Worm (Caenorhabditis elegans) whole organism, L1 larva: ENCODE results near the gene gcy-32.

Experiments used
- C04F5.9 ChIP-seq: sonication (generic microtip); optimal IDR thresholded peaks from 2 replicates; lab custom pipeline; 2016; ENCODE audit warnings: missing genetic modification characterization, missing compliant biosample characterization
- C34B4.2 ChIP-seq: sonication (generic microtip); optimal IDR thresholded peaks from 2 replicates; lab custom pipeline; 2017; ENCODE audit warnings: mild to moderate bottlenecking, missing genetic modification characterization, missing compliant biosample characterization
- aly-2 ChIP-seq: fragments of 150-350 bp; optimal IDR thresholded peaks from 2 replicates; lab custom pipeline; 2014; ENCODE audit warnings: missing biosample characterization, missing genetic modification characterization
- blmp-1 ChIP-seq: fragments of 150-350 bp; optimal IDR thresholded peaks from 2 replicates; lab custom pipeline; 2014; ENCODE audit warnings: missing biosample characterization, missing genetic modification characterization
- ceh-63 ChIP-seq: fragments of 200-800 bp; sonication (Bioruptor generic); optimal IDR thresholded peaks from 2 replicates; lab custom pipeline; 2018; ENCODE audit warnings: mild to moderate bottlenecking, missing genetic modification characterization, missing compliant biosample characterization
- ceh-88 ChIP-seq: fragments of 200-800 bp; sonication (Bioruptor generic); IDR thresholded peaks from 2 replicates; pipeline ENCODE4 v1.3.6; 2022; ENCODE audit warnings: missing genetic modification characterization, missing compliant biosample characterization
- efl-3 ChIP-seq: fragments of 200-800 bp; sonication (Bioruptor generic); optimal IDR thresholded peaks from 2 replicates; lab custom pipeline; 2018; ENCODE audit warnings: mild to moderate bottlenecking, missing genetic modification characterization, missing compliant biosample characterization
- egl-13 ChIP-seq: sonication (generic microtip); optimal IDR thresholded peaks from 2 replicates; lab custom pipeline; 2016; ENCODE audit warnings: missing genotype, missing genetic modification reagents, missing genetic modification characterization, missing compliant biosample characterization
- egl-27 ChIP-seq, 2 experiments: fragments of 150-350 bp in 1 of 2; sonication (generic microtip); optimal IDR thresholded peaks; 3 replicates each; lab custom pipeline; 2017 to 2018; ENCODE audit warnings: missing biosample characterization in 2 of 2, missing genetic modification characterization in 2 of 2, missing genetic modification reagents in 2 of 2
- elt-2 ChIP-seq: sonication (generic microtip); optimal IDR thresholded peaks from 2 replicates; lab custom pipeline; 2016; ENCODE audit warnings: missing genetic modification characterization, mild to moderate bottlenecking, inconsistent platforms, missing compliant biosample characterization, missing genetic modification reagents
- elt-3 ChIP-seq, 6 experiments: fragments of 150-350 bp in 1 of 6; sonication (generic microtip); optimal IDR thresholded peaks; 2 replicates each; lab custom pipeline; 2017 to 2018; ENCODE audit warnings: missing biosample characterization in 6 of 6, missing genetic modification characterization in 6 of 6, inconsistent platforms in 1 of 6
- ets-5 ChIP-seq: fragments of 200-800 bp; sonication (Bioruptor generic); IDR thresholded peaks from 2 replicates; pipeline ENCODE4 v1.3.6; 2022; ENCODE audit warnings: missing genetic modification characterization, missing compliant biosample characterization
- fkh-10 ChIP-seq: sonication (generic microtip); optimal IDR thresholded peaks from 2 replicates; lab custom pipeline; 2017; ENCODE audit warnings: missing biosample characterization, missing genetic modification reagents, missing genetic modification characterization
- fos-1 ChIP-seq: fragments of 150-350 bp; optimal IDR thresholded peaks from 2 replicates; lab custom pipeline; 2014; ENCODE audit warnings: missing biosample characterization, missing genetic modification characterization
- grh-1 ChIP-seq: fragments of 200-800 bp; sonication (Bioruptor generic); IDR thresholded peaks from 2 replicates; pipeline ENCODE4 v1.3.6; 2022; ENCODE audit warnings: missing genetic modification reagents, missing genetic modification characterization, missing compliant biosample characterization
- hlh-17 ChIP-seq: fragments of 200-800 bp; sonication (Bioruptor generic); optimal IDR thresholded peaks from 2 replicates; lab custom pipeline; 2018; ENCODE audit warnings: missing genetic modification characterization, mild to moderate bottlenecking, missing compliant biosample characterization, moderate library complexity, borderline replicate concordance
- hpl-2 ChIP-seq: fragments of 150-350 bp; optimal IDR thresholded peaks from 2 replicates; lab custom pipeline; 2014; ENCODE audit warnings: missing biosample characterization, missing genetic modification reagents, missing genetic modification characterization
- isw-1 ChIP-seq: fragments of 200-800 bp; sonication (Bioruptor generic); IDR thresholded peaks from 2 replicates; pipeline ENCODE4 v1.3.6; 2022; ENCODE audit warnings: missing genetic modification characterization, missing compliant biosample characterization
- jun-1 ChIP-seq: fragments of 150-350 bp; optimal IDR thresholded peaks from 2 replicates; lab custom pipeline; 2014; ENCODE audit warnings: missing biosample characterization, missing genetic modification reagents, missing genetic modification characterization
- lin-13 ChIP-seq: fragments of 150-350 bp; optimal IDR thresholded peaks from 2 replicates; lab custom pipeline; 2014; ENCODE audit warnings: missing biosample characterization, missing genetic modification reagents, missing genetic modification characterization
- lin-14 ChIP-seq: fragments of 200-800 bp; sonication (Bioruptor generic); optimal IDR thresholded peaks from 2 replicates; lab custom pipeline; 2018; ENCODE audit warnings: mild to moderate bottlenecking, missing genetic modification characterization, moderate library complexity, missing compliant biosample characterization
- lin-15B ChIP-seq: fragments of 150-350 bp; sonication (generic microtip); optimal IDR thresholded peaks from 3 replicates; lab custom pipeline; 2014; ENCODE audit warnings: missing biosample characterization, missing genetic modification characterization
- lin-35 ChIP-seq, 2 experiments: fragments of 150-350 bp; optimal IDR thresholded peaks; 2 replicates each; lab custom pipeline; 2014; ENCODE audit warnings: missing biosample characterization in 2 of 2, missing genetic modification characterization in 2 of 2, missing genetic modification reagents in 2 of 2
- lsy-2 ChIP-seq, 2 experiments: fragments of 150-350 bp; optimal IDR thresholded peaks; 2 replicates each; lab custom pipeline; 2014; ENCODE audit warnings: missing biosample characterization in 2 of 2, missing genetic modification characterization in 2 of 2
- mab-9 ChIP-seq: fragments of 200-800 bp; sonication (Bioruptor generic); IDR thresholded peaks from 2 replicates; pipeline ENCODE4 v1.3.6; 2022; ENCODE audit warnings: missing genetic modification reagents, missing genetic modification characterization, missing compliant biosample characterization
- mdl-1 ChIP-seq, 2 experiments: fragments of 150-350 bp; optimal IDR thresholded peaks; 2 replicates each; lab custom pipeline; 2014 to 2017; ENCODE audit warnings: missing biosample characterization in 2 of 2, missing genetic modification characterization in 2 of 2, inconsistent platforms in 1 of 2
- mep-1 ChIP-seq: fragments of 150-350 bp; optimal IDR thresholded peaks from 2 replicates; lab custom pipeline; 2014; ENCODE audit warnings: missing biosample characterization, missing genetic modification characterization
- nhr-11 ChIP-seq: fragments of 150-350 bp; optimal IDR thresholded peaks from 2 replicates; lab custom pipeline; 2014; ENCODE audit warnings: missing biosample characterization, missing genetic modification characterization
- nhr-12 ChIP-seq: sonication (generic microtip); optimal IDR thresholded peaks from 2 replicates; lab custom pipeline; 2017; ENCODE audit warnings: missing biosample characterization, missing genetic modification characterization
- nhr-237 ChIP-seq: fragments of 150-350 bp; optimal IDR thresholded peaks from 2 replicates; lab custom pipeline; 2014; ENCODE audit warnings: missing biosample characterization, missing genetic modification characterization
- nhr-84 ChIP-seq: sonication (generic microtip); optimal IDR thresholded peaks from 2 replicates; lab custom pipeline; 2017; ENCODE audit warnings: missing biosample characterization, missing genetic modification characterization
- nhr-85 ChIP-seq: sonication (generic microtip); peaks from one replicate; lab custom pipeline; 2016; ENCODE audit warnings: missing genetic modification characterization, inconsistent platforms, missing compliant biosample characterization
- nhr-90 ChIP-seq: sonication (generic microtip); optimal IDR thresholded peaks from 2 replicates; lab custom pipeline; 2016; ENCODE audit warnings: mild to moderate bottlenecking, missing genetic modification characterization, missing compliant biosample characterization; ENCODE audit not compliant: poor library complexity
- pag-3 ChIP-seq: sonication (generic microtip); optimal IDR thresholded peaks from 2 replicates; lab custom pipeline; 2017; ENCODE audit warnings: missing genetic modification characterization, mild to moderate bottlenecking, missing compliant biosample characterization, antibody characterized with exemption, borderline replicate concordance; ENCODE audit not compliant: insufficient read depth
- pax-3 ChIP-seq: fragments of 200-800 bp; sonication (Bioruptor generic); optimal IDR thresholded peaks from 2 replicates; lab custom pipeline; 2018; ENCODE audit warnings: mild to moderate bottlenecking, missing genetic modification characterization, moderate library complexity, missing compliant biosample characterization
- rnt-1 ChIP-seq: sonication (generic microtip); optimal IDR thresholded peaks from 2 replicates; lab custom pipeline; 2016; ENCODE audit warnings: mild to moderate bottlenecking, missing genetic modification characterization, moderate library complexity, missing compliant biosample characterization
- skn-1 ChIP-seq: fragments of 150-350 bp; optimal IDR thresholded peaks from 2 replicates; lab custom pipeline; 2014; ENCODE audit warnings: missing biosample characterization, missing genetic modification characterization
- sup-37 ChIP-seq: fragments of 200-800 bp; sonication (Bioruptor generic); optimal IDR thresholded peaks from 2 replicates; lab custom pipeline; 2018; ENCODE audit warnings: mild to moderate bottlenecking, missing genetic modification characterization, missing compliant biosample characterization
- tbx-2 ChIP-seq: sonication (generic microtip); optimal IDR thresholded peaks from 2 replicates; lab custom pipeline; 2016; ENCODE audit warnings: missing genetic modification characterization, missing compliant biosample characterization
- tlp-1 ChIP-seq: fragments of 150-350 bp; optimal IDR thresholded peaks from 2 replicates; lab custom pipeline; 2014; ENCODE audit warnings: missing biosample characterization, missing genetic modification characterization
- unc-130 ChIP-seq: fragments of 150-350 bp; optimal IDR thresholded peaks from 2 replicates; lab custom pipeline; 2017; ENCODE audit warnings: missing biosample characterization, missing genetic modification characterization, inconsistent platforms
- unc-62 ChIP-seq: fragments of 150-350 bp; optimal IDR thresholded peaks from 2 replicates; lab custom pipeline; 2014; ENCODE audit warnings: missing biosample characterization, missing genetic modification reagents, missing genetic modification characterization
- unc-86 ChIP-seq: sonication (generic microtip); optimal IDR thresholded peaks from 2 replicates; lab custom pipeline; 2016; ENCODE audit warnings: missing genetic modification characterization, missing compliant biosample characterization
- zag-1 ChIP-seq: fragments of 150-350 bp; optimal IDR thresholded peaks from 2 replicates; lab custom pipeline; 2014; ENCODE audit warnings: missing biosample characterization, missing genetic modification characterization
- zip-4 ChIP-seq: fragments of 200-800 bp; sonication (Bioruptor generic); optimal IDR thresholded peaks from 2 replicates; lab custom pipeline; 2018; ENCODE audit warnings: mild to moderate bottlenecking, missing genetic modification characterization, moderate library complexity, missing compliant biosample characterization

Gene gcy-32

ce11 chrV:13915390-13915789 is at the start of gene gcy-32:
Gene gcy-32, minus strand, starts transcription at chrV:13915490.
- TF ChIP-seq ets-5 (GFP tag; lab: Robert Waterston, UW) (no peak), nhr-85 (tag; lab: Kevin White, UChicago) (no peak), C04F5.9 (tag; lab: Kevin White, UChicago) (no peak), lin-13 (GFP tag; lab: Kevin White, UChicago) (no peak)

- TF ChIP-seq lin-14 (peak; percentile 56), nhr-85 (tag; lab: Kevin White, UChicago) (peak; percentile 81), unc-62 (GFP tag; lab: Kevin White, UChicago) (no peak), tbx-2 (tag; lab: Kevin White, UChicago) (no peak), elt-3 (tag; optimal IDR thresholded peaks at IDR 0.05; lab: Kevin White, UChicago) (peak in 2 of 6 experiments; percentile 10 to 20), lin-35 (GFP tag; optimal IDR thresholded peaks at IDR 0.05; lab: Kevin White, UChicago) (no peak), blmp-1 (tag; lab: Kevin White, UChicago) (peak; percentile 98), ceh-63 (GFP tag; lab: Kevin White, UChicago) (no peak)
- TF ChIP-seq, all 84 proteins: peak for 4
Measured at ce11 chrV:13963279-13963976, 48.1 kb upstream of the gcy-32 start, which contains the start of gene sao-1. Gene sao-1, plus strand, starts transcription at chrV:13963926.

ce11 chrV:13961927-13962419 is 46.7 kb upstream of the gcy-32 start, which contains the start of the genes algn-13 and R10D12.13:
Gene algn-13, minus strand, starts transcription at chrV:13961977.
Gene R10D12.13, plus strand, starts transcription at chrV:13962417.
- no peak for TF ChIP-seq nhr-84
- peak; percentile 14 for TF ChIP-seq unc-86
- no peak for TF ChIP-seq tlp-1 (tag; lab: Kevin White, UChicago)
- no peak for TF ChIP-seq lin-15B
- TF ChIP-seq elt-2 (tag; lab: Kevin White, UChicago), result peak; percentile 53
- TF ChIP-seq nhr-237 (tag; lab: Kevin White, UChicago), result no peak
- peak; percentile 27; the same call in 1 of the 2 replicates for TF ChIP-seq isw-1 (GFP tag; lab: Robert Waterston, UW)
- TF ChIP-seq blmp-1 (tag; lab: Kevin White, UChicago), result peak; percentile 49
- no peak for TF ChIP-seq egl-13 (tag; lab: Kevin White, UChicago)
- no peak for TF ChIP-seq C34B4.2 (tag; lab: Kevin White, UChicago)
- TF ChIP-seq ceh-63 (GFP tag; lab: Kevin White, UChicago), result no peak
- TF ChIP-seq nhr-90, result peak; percentile 65
- TF ChIP-seq fos-1 (tag; lab: Kevin White, UChicago), result no peak
- no peak for TF ChIP-seq mab-9 (GFP tag; lab: Robert Waterston, UW)
- no peak for TF ChIP-seq zag-1 (tag; lab: Kevin White, UChicago)
- TF ChIP-seq zip-4 (GFP tag; lab: Kevin White, UChicago), result peak; percentile 6
- no peak for TF ChIP-seq mdl-1 (tag; optimal IDR thresholded peaks at IDR 0.05; lab: Kevin White, UChicago)
- TF ChIP-seq rnt-1 (tag; lab: Kevin White, UChicago), result peak; percentile 82
- TF ChIP-seq nhr-11, result peak; percentile 30
- peak; percentile 59 for TF ChIP-seq skn-1
- no peak for TF ChIP-seq ets-5 (GFP tag; lab: Robert Waterston, UW)
- no peak for TF ChIP-seq egl-27 (tag; optimal IDR thresholded peaks at IDR 0.05; lab: Kevin White, UChicago)
- no peak for TF ChIP-seq fkh-10 (GFP tag; lab: Kevin White, UChicago)
- no peak for TF ChIP-seq C04F5.9 (tag; lab: Kevin White, UChicago)
- no peak for TF ChIP-seq pax-3
- TF ChIP-seq hlh-17 (GFP tag; lab: Kevin White, UChicago), result no peak
- TF ChIP-seq lin-35 (GFP tag; optimal IDR thresholded peaks at IDR 0.05; lab: Kevin White, UChicago), result peak; percentile 60 to 63
- peak; percentile 74 for TF ChIP-seq nhr-85 (tag; lab: Kevin White, UChicago)
- no peak for TF ChIP-seq unc-62 (GFP tag; lab: Kevin White, UChicago)
- TF ChIP-seq ceh-88 (GFP tag; lab: Robert Waterston, UW), result no peak
- no peak for TF ChIP-seq hpl-2 (GFP tag; lab: Kevin White, UChicago)
- TF ChIP-seq aly-2 (tag; lab: Kevin White, UChicago), result no peak
- TF ChIP-seq nhr-12 (tag; lab: Kevin White, UChicago), result no peak
- no peak for TF ChIP-seq jun-1 (tag; lab: Kevin White, UChicago)
- TF ChIP-seq pag-3 (tag; lab: Kevin White, UChicago), result no peak
- peak; percentile 42 for TF ChIP-seq lin-14
- TF ChIP-seq unc-130 (tag; lab: Kevin White, UChicago), result peak; percentile 75
- no peak for TF ChIP-seq mep-1
- 0 out of 2 replicates have a peak, but pooled peaks have one; percentile 26 for TF ChIP-seq grh-1 (GFP tag; lab: Robert Waterston, UW)
- TF ChIP-seq efl-3, result no peak
- TF ChIP-seq sup-37, result no peak
- peak; percentile 59 to 67 for TF ChIP-seq lsy-2 (tag; optimal IDR thresholded peaks at IDR 0.05; lab: Kevin White, UChicago)
